Fruit fly (Drosophila melanogaster): ENCODE results near the gene CG33912.

DNA sequence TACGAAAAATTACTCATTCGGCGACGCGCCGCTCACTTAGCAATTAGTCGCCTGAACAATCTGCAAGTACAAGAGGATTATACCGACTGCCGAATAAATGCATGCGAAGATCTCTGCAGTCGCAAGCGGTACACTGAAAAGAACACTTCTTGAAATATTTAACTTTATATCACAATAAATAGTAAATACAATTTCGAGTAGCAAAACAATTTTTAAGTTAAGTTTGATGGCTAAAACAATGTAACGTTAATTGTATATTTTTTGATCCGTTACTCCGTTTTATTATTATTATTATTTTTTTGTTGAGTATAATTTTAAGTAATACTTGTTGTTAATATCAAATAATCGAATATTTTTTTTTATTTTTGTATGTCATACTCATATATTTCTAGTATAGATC lies 26.1 kb downstream of the CG33912 start:
- TF ChIP-seq CG8478 (optimal IDR thresholded peaks at IDR 0.05) (no peak), CTCF (optimal IDR thresholded peaks at IDR 0.05) (no peak)
